Worm (Caenorhabditis elegans) whole organism, L2 larva: ENCODE measurements around the gene flp-12.

ENCODE experiments used
- C34F6.9 ChIP-seq: fragments of 150-350 bp; optimal IDR thresholded peaks from 2 replicates; lab custom pipeline; 2014; ENCODE audit warnings: missing biosample characterization, missing genetic modification characterization
- nhr-237 ChIP-seq: fragments of 150-350 bp; optimal IDR thresholded peaks from 2 replicates; lab custom pipeline; 2014; ENCODE audit warnings: missing biosample characterization, missing genetic modification characterization

DNA sequence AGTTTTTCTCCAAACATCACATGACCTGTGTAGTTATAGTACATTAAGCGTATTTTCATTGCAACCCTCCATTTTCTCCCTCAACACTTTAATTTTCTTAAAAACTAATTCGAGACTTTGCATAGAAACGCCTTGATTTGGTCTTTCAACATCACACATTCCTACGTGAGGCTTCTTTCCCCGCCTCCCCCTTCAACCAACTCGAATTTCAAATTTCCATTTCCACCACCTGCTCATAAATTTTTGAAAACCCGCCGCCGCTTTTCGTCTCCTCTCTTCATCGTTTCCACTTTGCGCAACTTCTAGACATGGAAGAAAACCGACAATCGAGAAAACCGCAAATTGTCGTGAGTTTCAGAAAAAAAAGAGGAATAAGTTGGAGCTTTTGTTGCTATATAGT is 14.2 kb downstream of the flp-12 start, which contains the start of gene C05E11.3:
- TF ChIP-seq C34F6.9: no peak
- TF ChIP-seq nhr-237: no peak
